Fruit fly (Drosophila melanogaster): ENCODE measurements around the gene Nepl18.

Gene Nepl18

dm6 chr3R:28888561-28889426 is 13.4 kb downstream of the Nepl18 start:
- TF ChIP-seq psq (optimal IDR thresholded peaks at IDR 0.05): no peak
- TF ChIP-seq Dll (optimal IDR thresholded peaks at IDR 0.05): no peak
- peak in 1 of 2 experiments; percentile 88 for TF ChIP-seq EcR (GFP tag; optimal IDR thresholded peaks at IDR 0.05)
- TF ChIP-seq CG8478 (optimal IDR thresholded peaks at IDR 0.05): no peak
- no peak for TF ChIP-seq usp (GFP tag; optimal IDR thresholded peaks at IDR 0.05)
- TF ChIP-seq pan (optimal IDR thresholded peaks at IDR 0.05): no peak

- TF ChIP-seq EcR (GFP tag; optimal IDR thresholded peaks at IDR 0.05) (no peak), CG8478 (optimal IDR thresholded peaks at IDR 0.05) (peak; percentile 71)
Measured at dm6 chr3R:28889427-28889736, 14.0 kb downstream of the Nepl18 start.

- TF ChIP-seq EcR (GFP tag; optimal IDR thresholded peaks at IDR 0.05): no peak
- no peak for TF ChIP-seq psq (optimal IDR thresholded peaks at IDR 0.05)
- no peak for TF ChIP-seq Dll (optimal IDR thresholded peaks at IDR 0.05)
- no peak for TF ChIP-seq pan (optimal IDR thresholded peaks at IDR 0.05)
- no peak for TF ChIP-seq usp (GFP tag; optimal IDR thresholded peaks at IDR 0.05)
- TF ChIP-seq CG8478 (optimal IDR thresholded peaks at IDR 0.05): no peak
Measured at dm6 chr3R:28891513-28892097, 16.2 kb downstream of the Nepl18 start.

dm6 chr3R:28895014-28895413 is 19.6 kb downstream of the Nepl18 start:
- TF ChIP-seq CG8478 (optimal IDR thresholded peaks at IDR 0.05) (no peak), pan (optimal IDR thresholded peaks at IDR 0.05) (no peak), psq (optimal IDR thresholded peaks at IDR 0.05) (no peak), Dll (optimal IDR thresholded peaks at IDR 0.05) (no peak), usp (GFP tag; optimal IDR thresholded peaks at IDR 0.05) (no peak), EcR (GFP tag; optimal IDR thresholded peaks at IDR 0.05) (no peak)

dm6 chr3R:28897891-28898290 is 22.5 kb downstream of the Nepl18 start:
- TF ChIP-seq EcR (GFP tag; optimal IDR thresholded peaks at IDR 0.05): no peak
- no peak for TF ChIP-seq Dll (optimal IDR thresholded peaks at IDR 0.05)
- no peak for TF ChIP-seq usp (GFP tag; optimal IDR thresholded peaks at IDR 0.05)
- TF ChIP-seq pan (optimal IDR thresholded peaks at IDR 0.05): no peak

dm6 chr3R:28898921-28899545 is 23.6 kb downstream of the Nepl18 start:
- no peak for TF ChIP-seq EcR (GFP tag; optimal IDR thresholded peaks at IDR 0.05)
- no peak for TF ChIP-seq CG8478 (optimal IDR thresholded peaks at IDR 0.05)
- no peak for TF ChIP-seq usp (GFP tag; optimal IDR thresholded peaks at IDR 0.05)
- peak; percentile 20 for TF ChIP-seq pan (optimal IDR thresholded peaks at IDR 0.05)

- TF ChIP-seq CG8478 (optimal IDR thresholded peaks at IDR 0.05) (no peak), psq (optimal IDR thresholded peaks at IDR 0.05) (no peak), Dll (optimal IDR thresholded peaks at IDR 0.05) (no peak), EcR (GFP tag; optimal IDR thresholded peaks at IDR 0.05) (no peak), pan (optimal IDR thresholded peaks at IDR 0.05) (no peak), usp (GFP tag; optimal IDR thresholded peaks at IDR 0.05) (no peak)
Measured at dm6 chr3R:28901468-28902163, 26.2 kb downstream of the Nepl18 start.

- TF ChIP-seq Dll (optimal IDR thresholded peaks at IDR 0.05) (no peak), pan (optimal IDR thresholded peaks at IDR 0.05) (no peak), CG8478 (optimal IDR thresholded peaks at IDR 0.05) (no peak), usp (GFP tag; optimal IDR thresholded peaks at IDR 0.05) (no peak), psq (optimal IDR thresholded peaks at IDR 0.05) (no peak), EcR (GFP tag; optimal IDR thresholded peaks at IDR 0.05) (no peak)
Measured at dm6 chr3R:28903392-28903791, 28.0 kb downstream of the Nepl18 start.

- TF ChIP-seq pan (optimal IDR thresholded peaks at IDR 0.05) (no peak), CG8478 (optimal IDR thresholded peaks at IDR 0.05) (no peak), EcR (GFP tag; optimal IDR thresholded peaks at IDR 0.05) (no peak), usp (GFP tag; optimal IDR thresholded peaks at IDR 0.05) (no peak), Dll (optimal IDR thresholded peaks at IDR 0.05) (no peak), psq (optimal IDR thresholded peaks at IDR 0.05) (no peak)
Measured at dm6 chr3R:28904174-28904573, 28.8 kb downstream of the Nepl18 start.

dm6 chr3R:28904816-28905435 is 29.5 kb downstream of the Nepl18 start:
- TF ChIP-seq CG8478 (optimal IDR thresholded peaks at IDR 0.05): no peak
- no peak for TF ChIP-seq psq (optimal IDR thresholded peaks at IDR 0.05)
- no peak for TF ChIP-seq pan (optimal IDR thresholded peaks at IDR 0.05)
- TF ChIP-seq usp (GFP tag; optimal IDR thresholded peaks at IDR 0.05): no peak

dm6 chr3R:28911758-28912157 is 36.3 kb downstream of the Nepl18 start:
- TF ChIP-seq CG8478 (optimal IDR thresholded peaks at IDR 0.05) (no peak), Dll (optimal IDR thresholded peaks at IDR 0.05) (no peak), usp (GFP tag; optimal IDR thresholded peaks at IDR 0.05) (no peak), pan (optimal IDR thresholded peaks at IDR 0.05) (no peak), psq (optimal IDR thresholded peaks at IDR 0.05) (no peak), EcR (GFP tag; optimal IDR thresholded peaks at IDR 0.05) (no peak)

dm6 chr3R:28913039-28913438 is 37.6 kb downstream of the Nepl18 start:
- TF ChIP-seq usp (GFP tag; optimal IDR thresholded peaks at IDR 0.05): no peak
- no peak for TF ChIP-seq CG8478 (optimal IDR thresholded peaks at IDR 0.05)
- no peak for TF ChIP-seq pan (optimal IDR thresholded peaks at IDR 0.05)
- no peak for TF ChIP-seq Dll (optimal IDR thresholded peaks at IDR 0.05)
- TF ChIP-seq EcR (GFP tag; optimal IDR thresholded peaks at IDR 0.05): no peak
- no peak for TF ChIP-seq psq (optimal IDR thresholded peaks at IDR 0.05)

Data from whole organism.